Worm (Caenorhabditis elegans) whole organism, L1 larva: ENCODE results near the gene Y37D8A.2.
A peak's percentile ranks its signal among the peaks of the same experiment; 100 is the strongest.

Source experiments
- C34B4.2 ChIP-seq: sonication (generic microtip); optimal IDR thresholded peaks from 2 replicates; lab custom pipeline; 2017; ENCODE audit warnings: mild to moderate bottlenecking, missing genetic modification characterization, missing compliant biosample characterization
- F16B12.6 ChIP-seq: fragments of 150-350 bp; optimal IDR thresholded peaks from 2 replicates; lab custom pipeline; 2014; ENCODE audit warnings: missing biosample characterization, missing genetic modification characterization
- aha-1 ChIP-seq: fragments of 150-350 bp; optimal IDR thresholded peaks from 2 replicates; lab custom pipeline; 2014; ENCODE audit warnings: missing biosample characterization, missing genetic modification characterization
- alr-1 ChIP-seq: fragments of 200-800 bp; sonication (Bioruptor generic); optimal IDR thresholded peaks from 2 replicates; lab custom pipeline; 2018; ENCODE audit warnings: borderline replicate concordance, mild to moderate bottlenecking, missing genetic modification characterization, missing compliant biosample characterization
- aly-2 ChIP-seq: fragments of 150-350 bp; optimal IDR thresholded peaks from 2 replicates; lab custom pipeline; 2014; ENCODE audit warnings: missing biosample characterization, missing genetic modification characterization
- ama-1 ChIP-seq: fragments of 150-350 bp; optimal IDR thresholded peaks from 2 replicates; lab custom pipeline; 2014
- ceh-82 ChIP-seq, 3 experiments: fragments of 150-350 bp in 1 of 3; sonication (generic microtip) in 2 of 3; optimal IDR thresholded peaks; 2 replicates each; lab custom pipeline; 2014 to 2017; ENCODE audit warnings: missing biosample characterization in 3 of 3, missing genetic modification characterization in 3 of 3
- efl-1 ChIP-seq, 4 experiments: fragments of 150-350 bp; optimal IDR thresholded peaks in 3 of 4; peaks in 1 of 4; 1 replicate in 1 of 4; 2 replicates in 3 of 4; lab custom pipeline; 2014; ENCODE audit warnings: missing biosample characterization in 2 of 4, missing genetic modification characterization in 2 of 4, missing genetic modification reagents in 2 of 4
- egl-13 ChIP-seq: sonication (generic microtip); optimal IDR thresholded peaks from 2 replicates; lab custom pipeline; 2016; ENCODE audit warnings: missing genotype, missing genetic modification reagents, missing genetic modification characterization, missing compliant biosample characterization
- fkh-10 ChIP-seq: sonication (generic microtip); optimal IDR thresholded peaks from 2 replicates; lab custom pipeline; 2017; ENCODE audit warnings: missing biosample characterization, missing genetic modification reagents, missing genetic modification characterization
- fkh-4 ChIP-seq: sonication (generic microtip); optimal IDR thresholded peaks from 2 replicates; lab custom pipeline; 2016; ENCODE audit warnings: missing compliant biosample characterization, missing genetic modification characterization, borderline replicate concordance
- grh-1 ChIP-seq: fragments of 200-800 bp; sonication (Bioruptor generic); IDR thresholded peaks from 2 replicates; pipeline ENCODE4 v1.3.6; 2022; ENCODE audit warnings: missing genetic modification reagents, missing genetic modification characterization, missing compliant biosample characterization
- hpl-2 ChIP-seq: fragments of 150-350 bp; optimal IDR thresholded peaks from 2 replicates; lab custom pipeline; 2014; ENCODE audit warnings: missing biosample characterization, missing genetic modification reagents, missing genetic modification characterization
- irx-1 ChIP-seq: sonication (generic microtip); optimal IDR thresholded peaks from 2 replicates; lab custom pipeline; 2016; ENCODE audit warnings: missing genetic modification characterization, missing compliant biosample characterization
- jun-1 ChIP-seq: fragments of 150-350 bp; optimal IDR thresholded peaks from 2 replicates; lab custom pipeline; 2014; ENCODE audit warnings: missing biosample characterization, missing genetic modification reagents, missing genetic modification characterization
- lin-13 ChIP-seq: fragments of 150-350 bp; optimal IDR thresholded peaks from 2 replicates; lab custom pipeline; 2014; ENCODE audit warnings: missing biosample characterization, missing genetic modification reagents, missing genetic modification characterization
- lin-35 ChIP-seq, 2 experiments: fragments of 150-350 bp; optimal IDR thresholded peaks; 2 replicates each; lab custom pipeline; 2014; ENCODE audit warnings: missing biosample characterization in 2 of 2, missing genetic modification characterization in 2 of 2, missing genetic modification reagents in 2 of 2
- lin-39 ChIP-seq: fragments of 150-350 bp; optimal IDR thresholded peaks from 2 replicates; lab custom pipeline; 2014; ENCODE audit warnings: missing biosample characterization, missing genetic modification reagents, missing genetic modification characterization
- lir-3 ChIP-seq: sonication (generic microtip); optimal IDR thresholded peaks from 2 replicates; lab custom pipeline; 2016; ENCODE audit warnings: mild to moderate bottlenecking, missing genetic modification characterization, moderate library complexity, missing compliant biosample characterization; ENCODE audit not compliant: poor library complexity
- lsy-2 ChIP-seq, 2 experiments: fragments of 150-350 bp; optimal IDR thresholded peaks; 2 replicates each; lab custom pipeline; 2014; ENCODE audit warnings: missing biosample characterization in 2 of 2, missing genetic modification characterization in 2 of 2
- mep-1 ChIP-seq: fragments of 150-350 bp; optimal IDR thresholded peaks from 2 replicates; lab custom pipeline; 2014; ENCODE audit warnings: missing biosample characterization, missing genetic modification characterization
- nhr-85 ChIP-seq: sonication (generic microtip); peaks from one replicate; lab custom pipeline; 2016; ENCODE audit warnings: missing genetic modification characterization, inconsistent platforms, missing compliant biosample characterization
- nhr-90 ChIP-seq: sonication (generic microtip); optimal IDR thresholded peaks from 2 replicates; lab custom pipeline; 2016; ENCODE audit warnings: mild to moderate bottlenecking, missing genetic modification characterization, missing compliant biosample characterization; ENCODE audit not compliant: poor library complexity
- pax-3 ChIP-seq: fragments of 200-800 bp; sonication (Bioruptor generic); optimal IDR thresholded peaks from 2 replicates; lab custom pipeline; 2018; ENCODE audit warnings: mild to moderate bottlenecking, missing genetic modification characterization, moderate library complexity, missing compliant biosample characterization
- skn-1 ChIP-seq: fragments of 150-350 bp; optimal IDR thresholded peaks from 2 replicates; lab custom pipeline; 2014; ENCODE audit warnings: missing biosample characterization, missing genetic modification characterization
- sptf-1 ChIP-seq: fragments of 150-350 bp; optimal IDR thresholded peaks from 2 replicates; lab custom pipeline; 2014; ENCODE audit warnings: missing biosample characterization, missing genetic modification characterization
- sup-37 ChIP-seq: fragments of 200-800 bp; sonication (Bioruptor generic); optimal IDR thresholded peaks from 2 replicates; lab custom pipeline; 2018; ENCODE audit warnings: mild to moderate bottlenecking, missing genetic modification characterization, missing compliant biosample characterization
- tlp-1 ChIP-seq: fragments of 150-350 bp; optimal IDR thresholded peaks from 2 replicates; lab custom pipeline; 2014; ENCODE audit warnings: missing biosample characterization, missing genetic modification characterization
- unc-62 ChIP-seq: fragments of 150-350 bp; optimal IDR thresholded peaks from 2 replicates; lab custom pipeline; 2014; ENCODE audit warnings: missing biosample characterization, missing genetic modification reagents, missing genetic modification characterization
- unc-86 ChIP-seq: sonication (generic microtip); optimal IDR thresholded peaks from 2 replicates; lab custom pipeline; 2016; ENCODE audit warnings: missing genetic modification characterization, missing compliant biosample characterization
- zip-4 ChIP-seq: fragments of 200-800 bp; sonication (Bioruptor generic); optimal IDR thresholded peaks from 2 replicates; lab custom pipeline; 2018; ENCODE audit warnings: mild to moderate bottlenecking, missing genetic modification characterization, moderate library complexity, missing compliant biosample characterization
- ztf-4 ChIP-seq: fragments of 150-350 bp; optimal IDR thresholded peaks from 2 replicates; lab custom pipeline; 2014; ENCODE audit warnings: missing biosample characterization, missing genetic modification characterization

The Y37D8A.2 gene

ce11 chrIII:12874606-12875066 lies 54.6 kb downstream of the Y37D8A.2 start, which contains the start of the genes mrg-1 and spcs-2 (continued):
- peak; percentile 76 for TF ChIP-seq egl-13 (tag; lab: Kevin White, UChicago)
- TF ChIP-seq unc-86, result peak; percentile 91
- peak; percentile 85 to 92 for TF ChIP-seq lin-35 (GFP tag; optimal IDR thresholded peaks at IDR 0.05; lab: Kevin White, UChicago)
- TF ChIP-seq efl-1 (optimal IDR thresholded peaks at IDR 0.05; lab: Kevin White, UChicago), result peak; percentile 89 to 90
- peak; percentile 87 to 99 for TF ChIP-seq efl-1 (GFP tag; optimal IDR thresholded peaks at IDR 0.05 in 1 of 2; lab: Kevin White, UChicago)
- TF ChIP-seq sup-37 (GFP tag; lab: Kevin White, UChicago), result peak; percentile 49
- peak; percentile 78 for TF ChIP-seq grh-1 (GFP tag; lab: Robert Waterston, UW)
- TF ChIP-seq lir-3 (tag; lab: Kevin White, UChicago), result peak; percentile 84
- peak; percentile 58 for TF ChIP-seq pax-3 (tag; lab: Kevin White, UChicago)
- TF ChIP-seq aha-1 (tag; lab: Kevin White, UChicago), result peak; percentile 26
- peak; percentile 88 for TF ChIP-seq nhr-85 (tag; lab: Kevin White, UChicago)
- peak; percentile 99 for TF ChIP-seq F16B12.6 (tag; lab: Kevin White, UChicago)
- TF ChIP-seq skn-1 (tag; lab: Kevin White, UChicago), result peak; percentile 88
- TF ChIP-seq fkh-4, result peak; percentile 39
- TF ChIP-seq fkh-10 (GFP tag; lab: Kevin White, UChicago), result peak; percentile 64
- no peak for TF ChIP-seq ama-1 (lab: Kevin White, UChicago)
- TF ChIP-seq unc-62, result no peak
- no peak for TF ChIP-seq tlp-1
- peak; percentile 88 for TF ChIP-seq lin-13 (GFP tag; lab: Kevin White, UChicago)
- peak; percentile 69 for TF ChIP-seq lin-39 (tag; lab: Kevin White, UChicago)
- TF ChIP-seq ceh-82 (tag; optimal IDR thresholded peaks at IDR 0.05; lab: Kevin White, UChicago), result peak; percentile 90 to 91 (median 91)
- peak; percentile 74 for TF ChIP-seq ztf-4 (tag; lab: Kevin White, UChicago)
- TF ChIP-seq nhr-90 (tag; lab: Kevin White, UChicago), result peak; percentile 93
- no peak for TF ChIP-seq alr-1 (tag; lab: Kevin White, UChicago)
- no peak for TF ChIP-seq C34B4.2 (tag; lab: Kevin White, UChicago)
- no peak for TF ChIP-seq sptf-1
- TF ChIP-seq zip-4 (GFP tag; lab: Kevin White, UChicago), result peak; percentile 71
- TF ChIP-seq aly-2 (tag; lab: Kevin White, UChicago), result peak; percentile 11
- TF ChIP-seq irx-1 (tag; lab: Kevin White, UChicago), result peak; percentile 69
- peak; percentile 91 to 93 for TF ChIP-seq lsy-2 (tag; optimal IDR thresholded peaks at IDR 0.05; lab: Kevin White, UChicago)
- peak; percentile 89 for TF ChIP-seq mep-1 (tag; lab: Kevin White, UChicago)
- TF ChIP-seq jun-1 (tag; lab: Kevin White, UChicago), result peak; percentile 54
- peak; percentile 74 for TF ChIP-seq hpl-2 (GFP tag; lab: Kevin White, UChicago)
